Fruit fly (Drosophila melanogaster) whole organism, embryonic: ENCODE results near the gene CARPB.

Experiments
- Bteb2 ChIP-seq: fragments of 200-800 bp; sonication (Bioruptor generic); optimal IDR thresholded peaks from 2 replicates; lab custom pipeline; 2016; ENCODE audit warnings: missing biosample characterization, missing genetic modification characterization
- CG1024 ChIP-seq: fragments of 200-800 bp; sonication (Bioruptor generic); IDR thresholded peaks from 2 replicates; pipeline ENCODE4 v1.3.6; 2022; ENCODE audit warnings: missing biosample characterization, missing genetic modification characterization
- CG11085 ChIP-seq: fragments of 200-800 bp; sonication (Bioruptor generic); IDR thresholded peaks from 2 replicates; pipeline ENCODE4 v1.3.6; 2022; ENCODE audit warnings: missing biosample characterization, missing genetic modification characterization
- CG11093 ChIP-seq: fragments of 200-800 bp; sonication (Bioruptor generic); IDR thresholded peaks from 3 replicates; pipeline ENCODE4 v1.3.6; 2022; ENCODE audit warnings: missing biosample characterization, missing genetic modification characterization
- CG11560 ChIP-seq: fragments of 200-800 bp; sonication (Bioruptor generic); IDR thresholded peaks from 3 replicates; pipeline ENCODE4 v1.3.6; 2022; ENCODE audit warnings: missing biosample characterization, missing genetic modification characterization
- CG12744 ChIP-seq: fragments of 200-800 bp; sonication (Bioruptor generic); optimal IDR thresholded peaks from 2 replicates; lab custom pipeline; 2016; ENCODE audit warnings: missing biosample characterization, missing genetic modification characterization
- CG12769 ChIP-seq: fragments of 200-800 bp; sonication (Bioruptor generic); optimal IDR thresholded peaks from 2 replicates; lab custom pipeline; 2019; ENCODE audit warnings: missing biosample characterization, mild to moderate bottlenecking, missing genetic modification characterization, moderate library complexity
- CG12942 ChIP-seq: fragments of 200-800 bp; sonication (Bioruptor generic); optimal IDR thresholded peaks from 3 replicates; lab custom pipeline; 2016; ENCODE audit warnings: missing biosample characterization, missing genetic modification characterization
- CG13894 ChIP-seq: fragments of 200-800 bp; sonication (Bioruptor generic); optimal IDR thresholded peaks from 3 replicates; lab custom pipeline; 2018; ENCODE audit warnings: missing biosample characterization, mild to moderate bottlenecking, missing genetic modification characterization, moderate library complexity
- CG16815 ChIP-seq: fragments of 200-800 bp; sonication (Bioruptor generic); optimal IDR thresholded peaks from 3 replicates; lab custom pipeline; 2017; ENCODE audit warnings: missing biosample characterization, mild to moderate bottlenecking, missing genetic modification characterization
- CG17361 ChIP-seq: fragments of 200-800 bp; sonication (Bioruptor generic); IDR thresholded peaks from 3 replicates; pipeline ENCODE4 v1.3.6; 2022; ENCODE audit warnings: missing biosample characterization, missing genetic modification characterization
- CG34376 ChIP-seq: fragments of 200-800 bp; sonication (Bioruptor generic); optimal IDR thresholded peaks from 2 replicates; lab custom pipeline; 2018; ENCODE audit warnings: missing biosample characterization, mild to moderate bottlenecking, missing genetic modification characterization
- CG4328 ChIP-seq: fragments of 200-800 bp; sonication (Bioruptor generic); optimal IDR thresholded peaks from 3 replicates; lab custom pipeline; 2017; ENCODE audit warnings: missing biosample characterization, missing genetic modification reagents, missing genetic modification characterization
- CG9727 ChIP-seq: fragments of 200-800 bp; sonication (Bioruptor generic); optimal IDR thresholded peaks from 3 replicates; lab custom pipeline; 2017; ENCODE audit warnings: missing biosample characterization, mild to moderate bottlenecking, missing genetic modification characterization
- CG9932 ChIP-seq: fragments of 200-800 bp; sonication (Bioruptor generic); IDR thresholded peaks from 2 replicates; pipeline ENCODE4 v1.3.6; 2022; ENCODE audit warnings: missing biosample characterization, missing genetic modification characterization
- Dref ChIP-seq: fragments of 200-800 bp; sonication (Bioruptor generic); IDR thresholded peaks from 2 replicates; pipeline ENCODE4 v1.3.6; 2022; ENCODE audit warnings: missing biosample characterization, missing genetic modification characterization
- Fer1 ChIP-seq: fragments of 200-800 bp; sonication (Bioruptor generic); optimal IDR thresholded peaks from 2 replicates; lab custom pipeline; 2017; ENCODE audit warnings: missing biosample characterization, mild to moderate bottlenecking, missing genetic modification characterization
- Hr78 ChIP-seq, 2 experiments: fragments of 200-800 bp in 1 of 2; fragments of >200 bp in 1 of 2; sonication (Bioruptor generic) in 1 of 2; optimal IDR thresholded peaks; 2 replicates each; lab custom pipeline; 2017 to 2019; ENCODE audit warnings: missing biosample characterization in 2 of 2, missing genetic modification characterization in 2 of 2, mild to moderate bottlenecking in 1 of 2, moderate library complexity in 1 of 2
- Med ChIP-seq: fragments of 200-800 bp; sonication (Bioruptor generic); peaks from one replicate; lab custom pipeline; 2016; ENCODE audit warnings: missing biosample characterization, missing genetic modification characterization, mild to moderate bottlenecking, inconsistent platforms, moderate library complexity
- Nf-YC ChIP-seq: fragments of 200-800 bp; optimal IDR thresholded peaks from 3 replicates; lab custom pipeline; 2019; ENCODE audit warnings: missing biosample characterization, mild to moderate bottlenecking, missing genetic modification characterization, moderate library complexity
- Oli ChIP-seq: fragments of 200-800 bp; sonication (Bioruptor generic); optimal IDR thresholded peaks from 2 replicates; lab custom pipeline; 2018; ENCODE audit warnings: missing biosample characterization, mild to moderate bottlenecking, missing genetic modification characterization, moderate library complexity
- Spps ChIP-seq: fragments of 200-800 bp; sonication (Bioruptor generic); optimal IDR thresholded peaks from 2 replicates; lab custom pipeline; 2018; ENCODE audit warnings: missing biosample characterization, mild to moderate bottlenecking, missing genetic modification characterization
- Usf ChIP-seq: fragments of 200-800 bp; sonication (Bioruptor generic); optimal IDR thresholded peaks from 2 replicates; lab custom pipeline; 2017; ENCODE audit warnings: missing genotype, missing biosample characterization, missing genetic modification characterization
- cg ChIP-seq: fragments of 200-800 bp; sonication (Bioruptor generic); optimal IDR thresholded peaks from 3 replicates; lab custom pipeline; 2019; ENCODE audit warnings: missing biosample characterization, mild to moderate bottlenecking, missing genetic modification characterization, moderate library complexity
- chinmo ChIP-seq: fragments of 200-800 bp; sonication (Bioruptor generic); IDR thresholded peaks from 4 replicates; pipeline ENCODE4 v1.3.6; 2022; ENCODE audit warnings: missing biosample characterization, missing genetic modification characterization; ENCODE audit not compliant: partially characterized antibody
- ci ChIP-seq: fragments of 200-800 bp; sonication (Bioruptor generic); IDR thresholded peaks from 3 replicates; pipeline ENCODE4 v1.3.6; 2022; ENCODE audit warnings: missing biosample characterization, missing genetic modification characterization
- crol ChIP-seq: fragments of 200-800 bp; sonication (Bioruptor generic); IDR thresholded peaks from 2 replicates; pipeline ENCODE4 v1.3.6; 2022; ENCODE audit warnings: missing biosample characterization, missing genetic modification characterization
- disco-r ChIP-seq: fragments of 200-800 bp; sonication (Bioruptor generic); optimal IDR thresholded peaks from 2 replicates; lab custom pipeline; 2016; ENCODE audit warnings: missing biosample characterization, missing genetic modification characterization
- ftz-f1 ChIP-seq: fragments of 200-800 bp; sonication (Bioruptor generic); optimal IDR thresholded peaks from 2 replicates; lab custom pipeline; 2016; ENCODE audit warnings: missing biosample characterization, missing genetic modification characterization
- gsb ChIP-seq: fragments of 200-800 bp; sonication (Bioruptor generic); IDR thresholded peaks from 2 replicates; pipeline ENCODE4 v1.3.6; 2022; ENCODE audit warnings: missing biosample characterization, missing genetic modification characterization
- nerfin-2 ChIP-seq: fragments of 200-800 bp; sonication (Bioruptor generic); IDR thresholded peaks from 2 replicates; pipeline ENCODE4 v1.3.6; 2022; ENCODE audit warnings: missing biosample characterization, missing genetic modification characterization; ENCODE audit not compliant: partially characterized antibody
- pan ChIP-seq, 4 experiments: fragments of >200 bp in 3 of 4; fragments of 200-800 bp in 1 of 4; sonication (Bioruptor generic) in 1 of 4; optimal IDR thresholded peaks in 3 of 4; IDR thresholded peaks in 1 of 4; 2 replicates each; pipeline versions ENCODE4 v1.3.6 to Lab custom; 2017 to 2022; ENCODE audit warnings: missing biosample characterization in 2 of 4, missing genetic modification characterization in 2 of 4, mixed read lengths in 1 of 4
- sd ChIP-seq: fragments of 200-800 bp; sonication (Bioruptor generic); optimal IDR thresholded peaks from 3 replicates; lab custom pipeline; 2018; ENCODE audit warnings: missing biosample characterization, mild to moderate bottlenecking, missing genetic modification characterization, moderate library complexity
- sens ChIP-seq: fragments of 200-800 bp; sonication (Bioruptor generic); peaks from one replicate; lab custom pipeline; 2016; ENCODE audit warnings: missing biosample characterization, missing genetic modification characterization
- sens-2 ChIP-seq: fragments of 200-800 bp; sonication (Bioruptor generic); IDR thresholded peaks from 2 replicates; pipeline ENCODE4 v1.3.6; 2022; ENCODE audit warnings: missing biosample characterization, missing genetic modification characterization
- shn ChIP-seq: fragments of 200-800 bp; sonication (Bioruptor generic); optimal IDR thresholded peaks from 3 replicates; lab custom pipeline; 2016; ENCODE audit warnings: missing biosample characterization, missing genetic modification characterization
- sna ChIP-seq: fragments of 200-800 bp; sonication (Bioruptor generic); IDR thresholded peaks from 2 replicates; pipeline ENCODE4 v1.3.6; 2022; ENCODE audit warnings: missing biosample characterization, missing genetic modification characterization; ENCODE audit not compliant: partially characterized antibody
- twi ChIP-seq: fragments of 200-800 bp; optimal IDR thresholded peaks from 2 replicates; lab custom pipeline; 2019; ENCODE audit warnings: missing biosample characterization, mild to moderate bottlenecking, missing genetic modification characterization, moderate library complexity
- vnd ChIP-seq: fragments of 200-800 bp; sonication (Bioruptor generic); IDR thresholded peaks from 3 replicates; pipeline ENCODE4 v1.3.6; 2022; ENCODE audit warnings: missing biosample characterization, missing genetic modification characterization; ENCODE audit not compliant: partially characterized antibody

The CARPB gene

DNA sequence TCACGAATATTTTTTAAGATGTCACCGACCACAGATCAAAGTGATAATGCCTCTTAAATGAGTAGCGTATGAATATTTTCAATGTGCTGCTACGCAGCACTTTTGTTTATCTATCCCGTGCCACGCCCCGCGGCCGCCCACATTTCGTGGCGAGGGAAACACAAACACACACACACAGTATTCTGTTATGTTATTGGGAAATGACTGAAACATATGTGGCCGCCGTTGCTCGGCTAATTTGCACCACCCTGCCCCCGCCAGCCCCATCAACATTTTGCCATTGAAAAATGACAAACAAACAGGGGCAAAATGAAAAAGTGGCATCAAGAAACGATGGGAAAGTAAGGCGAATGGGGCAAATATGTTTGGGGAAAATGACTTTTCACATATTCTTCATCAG lies 94.2 kb downstream of the CARPB start (continued):
- TF ChIP-seq CG13894 (no peak), CG1024 (GFP tag; lab: Robert Waterston, UW) (no peak), shn (GFP tag; lab: Kevin White, UChicago) (no peak), CG16815 (no peak), twi (tag; lab: Kevin White, UChicago) (peak; percentile 29), vnd (GFP tag; lab: Robert Waterston, UW) (no peak), crol (GFP tag; lab: Robert Waterston, UW) (peak; percentile 72), sd (peak; percentile 22), Fer1 (no peak), sens (GFP tag; lab: Kevin White, UChicago) (peak; percentile 2), CG12744 (GFP tag; lab: Kevin White, UChicago) (no peak), CG12769 (tag; lab: Kevin White, UChicago) (peak; percentile 92), sens-2 (GFP tag; lab: Robert Waterston, UW) (no peak)

- TF ChIP-seq chinmo: 0 out of 4 replicates have a peak, but pooled peaks have one; percentile 15
- no peak for TF ChIP-seq Spps (tag; lab: Kevin White, UChicago)
- TF ChIP-seq Hr78 (GFP tag; optimal IDR thresholded peaks at IDR 0.05; lab: Kevin White, UChicago): peak in 1 of 2 experiments; percentile 53
- no peak for TF ChIP-seq Usf
- TF ChIP-seq Bteb2: no peak
- no peak for TF ChIP-seq CG13894
- TF ChIP-seq CG34376 (GFP tag; lab: Kevin White, UChicago): peak; percentile 4
- peak; percentile 42; the same call in 1 of the 2 replicates for TF ChIP-seq crol (GFP tag; lab: Robert Waterston, UW)
- TF ChIP-seq ftz-f1: peak; percentile 76
- peak; percentile 24 for TF ChIP-seq Med (GFP tag; lab: Kevin White, UChicago)
- no peak for TF ChIP-seq CG11560 (tag; lab: Robert Waterston, UW)
- no peak for TF ChIP-seq Dref (GFP tag; lab: Robert Waterston, UW)
These were observed 95.1 kb downstream of the CARPB start, which contains the start of gene CG1468 for dm6 chrX:9878125-9878524. TSS of gene CG1468 (plus strand) at chrX:9878422.

- no peak for TF ChIP-seq Oli (tag; lab: Kevin White, UChicago)
- no peak for TF ChIP-seq CG9727 (GFP tag; lab: Kevin White, UChicago)
- no peak for TF ChIP-seq CG4328
- no peak for TF ChIP-seq pan (optimal IDR thresholded peaks at IDR 0.05; lab: Kevin White, UChicago)
- TF ChIP-seq pan (GFP tag; optimal IDR thresholded peaks at IDR 0.05 in 1 of 2, IDR thresholded peaks at IDR 0.05 in 1 of 2): no peak
- no peak for TF ChIP-seq CG12744 (GFP tag; lab: Kevin White, UChicago)
- TF ChIP-seq disco-r: no peak
- no peak for TF ChIP-seq CG17361 (GFP tag; lab: Robert Waterston, UW)
- no peak for TF ChIP-seq cg (GFP tag; lab: Kevin White, UChicago)
- no peak for TF ChIP-seq sens (GFP tag; lab: Kevin White, UChicago)
- no peak for TF ChIP-seq nerfin-2 (GFP tag; lab: Robert Waterston, UW)
- no peak for TF ChIP-seq CG12942 (GFP tag; lab: Kevin White, UChicago)
- no peak for TF ChIP-seq CG9932
- TF ChIP-seq ci (GFP tag; lab: Robert Waterston, UW): no peak
- no peak for TF ChIP-seq sna (GFP tag; lab: Robert Waterston, UW)
- TF ChIP-seq CG11093: no peak
- no peak for TF ChIP-seq gsb (GFP tag; lab: Robert Waterston, UW)
- TF ChIP-seq Nf-YC (tag; lab: Kevin White, UChicago): no peak
- TF ChIP-seq CG11085 (GFP tag; lab: Robert Waterston, UW): no peak
These were observed 96.5 kb downstream of the CARPB start, which contains the start of gene CG9686 for dm6 chrX:9879570-9879969. TSS of gene CG9686 (plus strand) at chrX:9879870.
